Fruit fly (Drosophila melanogaster) whole organism, prepupa: Measurements from ENCODE around the gene CG13126.

Experiments
- CG8319 ChIP-seq: fragments of 200-800 bp; sonication (Bioruptor generic); optimal IDR thresholded peaks from 3 replicates; lab custom pipeline; 2016; ENCODE audit warnings: missing biosample characterization, missing genetic modification characterization
- CG9139 ChIP-seq: fragments of 200-800 bp; sonication (Bioruptor generic); optimal IDR thresholded peaks from 3 replicates; lab custom pipeline; 2017; ENCODE audit warnings: missing biosample characterization, mild to moderate bottlenecking, missing genetic modification characterization
- Ets21C ChIP-seq: fragments of 200-800 bp; sonication (Bioruptor generic); optimal IDR thresholded peaks from 3 replicates; lab custom pipeline; 2016; ENCODE audit warnings: missing biosample characterization, missing genetic modification characterization
- Hr4 ChIP-seq: fragments of 200-800 bp; sonication (Bioruptor generic); optimal IDR thresholded peaks from 3 replicates; lab custom pipeline; 2016; ENCODE audit warnings: missing biosample characterization, missing genetic modification characterization
- fkh ChIP-seq: fragments of 200-800 bp; sonication (Bioruptor generic); optimal IDR thresholded peaks from 3 replicates; lab custom pipeline; 2017; ENCODE audit warnings: missing biosample characterization, mild to moderate bottlenecking, missing genetic modification characterization, moderate library complexity

dm6 chr2L:9945086-9945485, 8.9 kb downstream of the CG13126 start:
- TF ChIP-seq CG8319: no peak
- no peak for TF ChIP-seq Ets21C (GFP tag; lab: Kevin White, UChicago)
- no peak for TF ChIP-seq Hr4 (GFP tag; lab: Kevin White, UChicago)
- TF ChIP-seq CG9139 (GFP tag; lab: Kevin White, UChicago): peak; percentile 49
- no peak for TF ChIP-seq fkh (GFP tag; lab: Kevin White, UChicago)
